Worm (Caenorhabditis elegans) whole organism, L3 larva: ENCODE results near the gene F35E8.2.

Source experiments
- elt-2 ChIP-seq: sonication (generic microtip); optimal IDR thresholded peaks from 2 replicates; lab custom pipeline; 2016; ENCODE audit warnings: missing genetic modification reagents, mild to moderate bottlenecking, missing genetic modification characterization, missing compliant biosample characterization
- lin-15B ChIP-seq: fragments of 150-350 bp; optimal IDR thresholded peaks from 2 replicates; lab custom pipeline; 2014; ENCODE audit warnings: missing biosample characterization, missing genetic modification characterization
- lin-39 ChIP-seq: fragments of 150-350 bp; optimal IDR thresholded peaks from 2 replicates; lab custom pipeline; 2018; ENCODE audit warnings: missing biosample characterization, missing genetic modification reagents, missing genetic modification characterization
- nhr-237 ChIP-seq: fragments of 150-350 bp; optimal IDR thresholded peaks from 2 replicates; lab custom pipeline; 2014; ENCODE audit warnings: missing biosample characterization, missing genetic modification characterization
- pqm-1 ChIP-seq: fragments of 150-350 bp; optimal IDR thresholded peaks from 2 replicates; lab custom pipeline; 2017; ENCODE audit warnings: missing biosample characterization, missing genetic modification characterization, inconsistent platforms

DNA sequence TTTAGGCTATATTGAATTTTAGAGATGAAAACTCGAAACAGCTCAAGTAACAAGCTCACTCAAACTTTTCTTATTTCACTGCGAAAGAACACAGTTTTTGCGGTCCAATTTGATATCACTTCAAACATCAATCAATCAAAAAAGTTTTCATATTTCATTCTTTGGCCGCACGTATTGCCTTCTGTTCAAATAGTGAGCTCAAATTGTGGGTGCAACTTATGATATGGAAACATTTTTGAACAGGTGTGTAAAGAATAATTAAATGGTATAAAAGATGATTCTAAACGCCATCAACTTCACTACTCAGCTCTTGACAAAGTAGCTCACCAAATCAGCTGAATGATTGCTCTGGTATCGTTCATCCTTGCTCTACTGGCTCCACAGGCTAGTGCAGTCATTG lies 5.8 kb upstream of the F35E8.2 start, which contains the start of gene T06C12.14:
- TF ChIP-seq lin-39, result no peak
- TF ChIP-seq pqm-1 (tag; lab: Kevin White, UChicago), result no peak
- no peak for TF ChIP-seq elt-2 (tag; lab: Kevin White, UChicago)
- no peak for TF ChIP-seq nhr-237
- no peak for TF ChIP-seq lin-15B (tag; lab: Kevin White, UChicago)
